Worm (Caenorhabditis elegans): ENCODE measurements around the gene clec-80.

ce11 chrIV:2799890-2800289, 23.7 kb upstream of the clec-80 start:
- no peak for TF ChIP-seq cog-1 (tag; optimal IDR thresholded peaks at IDR 0.05)
- TF ChIP-seq T22C8.4 (GFP tag; IDR thresholded peaks at IDR 0.05), result no peak
- TF ChIP-seq klf-2 (GFP tag; conservative IDR thresholded peaks at IDR 0.05), result no peak
